Fruit fly (Drosophila melanogaster) whole organism, embryonic: ENCODE measurements around the gene Ldaf1.

ENCODE experiments used
- Bdp1 ChIP-seq: fragments of 200-800 bp; sonication (Bioruptor generic); optimal IDR thresholded peaks from 3 replicates; lab custom pipeline; 2016; ENCODE audit warnings: missing biosample characterization, missing genetic modification characterization
- CG1024 ChIP-seq: fragments of 200-800 bp; sonication (Bioruptor generic); IDR thresholded peaks from 2 replicates; pipeline ENCODE4 v1.3.6; 2022; ENCODE audit warnings: missing biosample characterization, missing genetic modification characterization
- CG11247 ChIP-seq: fragments of 200-800 bp; sonication (Bioruptor generic); IDR thresholded peaks from 2 replicates; pipeline ENCODE4 v1.3.6; 2022; ENCODE audit warnings: missing biosample characterization, missing genetic modification characterization
- CG12659 ChIP-seq: fragments of 200-800 bp; sonication (Bioruptor generic); optimal IDR thresholded peaks from 3 replicates; lab custom pipeline; 2017; ENCODE audit warnings: mild to moderate bottlenecking, missing biosample characterization, missing genetic modification reagents, missing genetic modification characterization
- CG12744 ChIP-seq: fragments of 200-800 bp; sonication (Bioruptor generic); optimal IDR thresholded peaks from 2 replicates; lab custom pipeline; 2016; ENCODE audit warnings: missing biosample characterization, missing genetic modification characterization
- CG12942 ChIP-seq: fragments of 200-800 bp; sonication (Bioruptor generic); optimal IDR thresholded peaks from 3 replicates; lab custom pipeline; 2016; ENCODE audit warnings: missing biosample characterization, missing genetic modification characterization
- CG1529 ChIP-seq: fragments of 200-800 bp; sonication (Bioruptor generic); optimal IDR thresholded peaks from 3 replicates; lab custom pipeline; 2018; ENCODE audit warnings: missing biosample characterization, missing genetic modification characterization
- CG16779 ChIP-seq: fragments of 200-800 bp; sonication (Bioruptor generic); IDR thresholded peaks from 2 replicates; pipeline ENCODE4 v1.3.6; 2022; ENCODE audit warnings: missing biosample characterization, missing genetic modification characterization
- CG17568 ChIP-seq: fragments of 200-800 bp; sonication (Bioruptor generic); optimal IDR thresholded peaks from 2 replicates; lab custom pipeline; 2018; ENCODE audit warnings: missing biosample characterization, mild to moderate bottlenecking, missing genetic modification characterization, moderate library complexity
- CG17829 ChIP-seq: fragments of 200-800 bp; optimal IDR thresholded peaks from 2 replicates; lab custom pipeline; 2019; ENCODE audit warnings: missing biosample characterization, mild to moderate bottlenecking, missing genetic modification characterization, moderate library complexity
- CG2129 ChIP-seq: fragments of 200-800 bp; sonication (Bioruptor generic); IDR thresholded peaks from 2 replicates; pipeline ENCODE4 v1.3.6; 2022; ENCODE audit warnings: missing biosample characterization, missing genetic modification characterization; ENCODE audit not compliant: partially characterized antibody
- CG2678 ChIP-seq: fragments of 200-800 bp; sonication (Bioruptor generic); optimal IDR thresholded peaks from 3 replicates; lab custom pipeline; 2019; ENCODE audit warnings: missing biosample characterization, mild to moderate bottlenecking, missing genetic modification characterization, moderate library complexity
- CG3065 ChIP-seq: fragments of 200-800 bp; sonication (Bioruptor generic); optimal IDR thresholded peaks from 2 replicates; lab custom pipeline; 2016; ENCODE audit warnings: missing biosample characterization, missing genetic modification characterization
- CG34376 ChIP-seq: fragments of 200-800 bp; sonication (Bioruptor generic); optimal IDR thresholded peaks from 2 replicates; lab custom pipeline; 2018; ENCODE audit warnings: missing biosample characterization, mild to moderate bottlenecking, missing genetic modification characterization
- CG3995 ChIP-seq: fragments of 200-800 bp; sonication (Bioruptor generic); optimal IDR thresholded peaks from 3 replicates; lab custom pipeline; 2016; ENCODE audit warnings: missing biosample characterization, missing genetic modification characterization
- CG4404 ChIP-seq: fragments of 200-800 bp; sonication (Bioruptor generic); IDR thresholded peaks from 2 replicates; pipeline ENCODE4 v1.3.6; 2022; ENCODE audit warnings: missing biosample characterization, missing genetic modification characterization
- CG4854 ChIP-seq: fragments of 200-800 bp; sonication (Bioruptor generic); optimal IDR thresholded peaks from 2 replicates; lab custom pipeline; 2016; ENCODE audit warnings: missing biosample characterization, missing genetic modification characterization, inconsistent platforms
- CG5245 ChIP-seq: fragments of 200-800 bp; sonication (Bioruptor generic); optimal IDR thresholded peaks from 3 replicates; lab custom pipeline; 2016; ENCODE audit warnings: missing biosample characterization, missing genetic modification characterization
- CG6765 ChIP-seq: fragments of 200-800 bp; sonication (Bioruptor generic); optimal IDR thresholded peaks from 3 replicates; lab custom pipeline; 2017; ENCODE audit warnings: missing biosample characterization, mild to moderate bottlenecking, missing genetic modification characterization
- CG7745 ChIP-seq: fragments of 200-800 bp; sonication (Bioruptor generic); optimal IDR thresholded peaks from 2 replicates; lab custom pipeline; 2018; ENCODE audit warnings: missing biosample characterization, mild to moderate bottlenecking, missing genetic modification characterization, moderate library complexity
- CG8388 ChIP-seq: fragments of 200-800 bp; sonication (Bioruptor generic); optimal IDR thresholded peaks from 2 replicates; lab custom pipeline; 2019; ENCODE audit warnings: missing biosample characterization, mild to moderate bottlenecking, missing genetic modification characterization, moderate library complexity
- CG8478 ChIP-seq: fragments of >200 bp; optimal IDR thresholded peaks from 2 replicates; lab custom pipeline; 2018
- CG8944 ChIP-seq: fragments of 200-800 bp; sonication (Bioruptor generic); optimal IDR thresholded peaks from 3 replicates; lab custom pipeline; 2016; ENCODE audit warnings: missing biosample characterization, missing genetic modification characterization
- Deaf1 ChIP-seq: fragments of 200-800 bp; optimal IDR thresholded peaks from 3 replicates; lab custom pipeline; 2019; ENCODE audit warnings: missing biosample characterization, mild to moderate bottlenecking, missing genetic modification characterization, moderate library complexity
- Dref ChIP-seq: fragments of 200-800 bp; sonication (Bioruptor generic); IDR thresholded peaks from 2 replicates; pipeline ENCODE4 v1.3.6; 2022; ENCODE audit warnings: missing biosample characterization, missing genetic modification characterization
- Fer2 ChIP-seq: fragments of 200-800 bp; sonication (Bioruptor generic); optimal IDR thresholded peaks from 2 replicates; lab custom pipeline; 2018; ENCODE audit warnings: missing biosample characterization, mild to moderate bottlenecking, missing genetic modification characterization, moderate library complexity
- GATAe ChIP-seq: fragments of 200-800 bp; sonication (Bioruptor generic); conservative IDR thresholded peaks from 2 replicates; pipeline ENCODE4 v1.3.6; 2022; ENCODE audit warnings: missing biosample characterization, missing genetic modification characterization
- Meics ChIP-seq: fragments of 200-800 bp; sonication (Bioruptor generic); optimal IDR thresholded peaks from 2 replicates; lab custom pipeline; 2017; ENCODE audit warnings: missing biosample characterization, mild to moderate bottlenecking, missing genetic modification characterization
- Myb ChIP-seq: fragments of 200-800 bp; sonication (Bioruptor generic); optimal IDR thresholded peaks from 2 replicates; lab custom pipeline; 2016; ENCODE audit warnings: missing biosample characterization, missing genetic modification characterization
- NFAT ChIP-seq: fragments of 200-800 bp; sonication (Bioruptor generic); IDR thresholded peaks from 2 replicates; pipeline ENCODE4 v1.3.6; 2022; ENCODE audit warnings: missing biosample characterization, missing genetic modification characterization
- Optix ChIP-seq: fragments of 200-800 bp; sonication (Bioruptor generic); IDR thresholded peaks from 3 replicates; pipeline ENCODE4 v1.3.6; 2022; ENCODE audit warnings: missing biosample characterization, missing genetic modification characterization
- Sry-β ChIP-seq: fragments of 200-800 bp; sonication (Bioruptor generic); optimal IDR thresholded peaks from 2 replicates; lab custom pipeline; 2018; ENCODE audit warnings: missing biosample characterization, mild to moderate bottlenecking, missing genetic modification characterization, moderate library complexity
- Tbp ChIP-seq: fragments of >200 bp; optimal IDR thresholded peaks from 2 replicates; lab custom pipeline; 2018; ENCODE audit warnings: missing biosample characterization, missing genetic modification characterization
- Vsx1 ChIP-seq: fragments of 200-800 bp; sonication (Bioruptor generic); optimal IDR thresholded peaks from 2 replicates; lab custom pipeline; 2017; ENCODE audit warnings: missing biosample characterization, mild to moderate bottlenecking, missing genetic modification characterization, missing genetic modification reagents
- abd-A ChIP-seq: fragments of 200-800 bp; sonication (Bioruptor generic); optimal IDR thresholded peaks from 3 replicates; lab custom pipeline; 2019; ENCODE audit warnings: missing biosample characterization, mild to moderate bottlenecking, missing genetic modification characterization, moderate library complexity
- chm ChIP-seq: fragments of 200-800 bp; sonication (Bioruptor generic); IDR thresholded peaks from 2 replicates; pipeline ENCODE4 v1.3.6; 2022; ENCODE audit warnings: missing biosample characterization, missing genetic modification characterization
- danr ChIP-seq: fragments of 200-800 bp; sonication (Bioruptor generic); IDR thresholded peaks from 2 replicates; pipeline ENCODE4 v1.3.6; 2022; ENCODE audit warnings: missing biosample characterization, missing genetic modification characterization
- dati ChIP-seq: fragments of 200-800 bp; sonication (Bioruptor generic); IDR thresholded peaks from 2 replicates; pipeline ENCODE4 v1.3.6; 2022; ENCODE audit warnings: missing biosample characterization, missing genetic modification characterization
- ems ChIP-seq: fragments of 200-800 bp; sonication (Bioruptor generic); optimal IDR thresholded peaks from 3 replicates; lab custom pipeline; 2016; ENCODE audit warnings: missing biosample characterization, missing genetic modification characterization
- eyg ChIP-seq: fragments of 200-800 bp; sonication (Bioruptor generic); optimal IDR thresholded peaks from 3 replicates; lab custom pipeline; 2016; ENCODE audit warnings: missing biosample characterization, missing genetic modification characterization
- grau ChIP-seq: fragments of 200-800 bp; optimal IDR thresholded peaks from 3 replicates; lab custom pipeline; 2019; ENCODE audit warnings: missing biosample characterization, mild to moderate bottlenecking, missing genetic modification characterization, moderate library complexity
- klu ChIP-seq: fragments of 200-800 bp; sonication (Bioruptor generic); IDR thresholded peaks from 2 replicates; pipeline ENCODE4 v1.3.6; 2022; ENCODE audit warnings: missing biosample characterization, missing genetic modification characterization
- lilli ChIP-seq: fragments of 200-800 bp; sonication (Bioruptor generic); optimal IDR thresholded peaks from 3 replicates; lab custom pipeline; 2016; ENCODE audit warnings: missing biosample characterization, missing genetic modification characterization
- mam ChIP-seq: fragments of 200-800 bp; sonication (Bioruptor generic); optimal IDR thresholded peaks from 3 replicates; lab custom pipeline; 2016; ENCODE audit warnings: missing biosample characterization, missing genetic modification characterization
- org-1 ChIP-seq: fragments of 200-800 bp; sonication (Bioruptor generic); optimal IDR thresholded peaks from 2 replicates; lab custom pipeline; 2017; ENCODE audit warnings: missing biosample characterization, missing genetic modification characterization
- sc ChIP-seq, 3 experiments: fragments of >200 bp in 2 of 3; fragments of 200-800 bp in 1 of 3; sonication (Bioruptor generic) in 1 of 3; optimal IDR thresholded peaks; 2 replicates in 2 of 3; 3 replicates in 1 of 3; lab custom pipeline; 2017; ENCODE audit warnings: mild to moderate bottlenecking in 1 of 3, missing biosample characterization in 1 of 3, missing genetic modification characterization in 1 of 3, missing genetic modification reagents in 1 of 3
- sd ChIP-seq: fragments of 200-800 bp; sonication (Bioruptor generic); optimal IDR thresholded peaks from 3 replicates; lab custom pipeline; 2018; ENCODE audit warnings: missing biosample characterization, mild to moderate bottlenecking, missing genetic modification characterization, moderate library complexity
- shn ChIP-seq: fragments of 200-800 bp; sonication (Bioruptor generic); optimal IDR thresholded peaks from 3 replicates; lab custom pipeline; 2016; ENCODE audit warnings: missing biosample characterization, missing genetic modification characterization
- tap ChIP-seq: fragments of 200-800 bp; optimal IDR thresholded peaks from 3 replicates; lab custom pipeline; 2019; ENCODE audit warnings: missing biosample characterization, mild to moderate bottlenecking, missing genetic modification characterization, moderate library complexity
- ttk ChIP-seq: fragments of 200-800 bp; sonication (Bioruptor generic); IDR thresholded peaks from 2 replicates; pipeline ENCODE4 v2.1.2; 2022; ENCODE audit warnings: missing biosample characterization, missing genetic modification characterization
- usp ChIP-seq: fragments of >200 bp; optimal IDR thresholded peaks from 2 replicates; lab custom pipeline; 2017; ENCODE audit warnings: missing biosample characterization, missing genetic modification characterization

Ldaf1 gene

dm6 chrX:1879606-1880110 lies 22.1 kb downstream of the Ldaf1 start, which contains the start of gene CG14818 (continued):
- no peak for TF ChIP-seq Vsx1 (GFP tag; lab: Kevin White, UChicago)
- TF ChIP-seq CG12942 (GFP tag; lab: Kevin White, UChicago): peak; percentile 36
- TF ChIP-seq CG2129: peak; percentile 87
- TF ChIP-seq Tbp (GFP tag; lab: Kevin White, UChicago): no peak
- 0 out of 2 replicates have a peak, but pooled peaks have one; percentile 14 for TF ChIP-seq chm
- no peak for TF ChIP-seq sd
- no peak for TF ChIP-seq sc (optimal IDR thresholded peaks at IDR 0.05; lab: Kevin White, UChicago)
- TF ChIP-seq sc (GFP tag; optimal IDR thresholded peaks at IDR 0.05; lab: Kevin White, UChicago): no peak
- TF ChIP-seq CG3995 (GFP tag; lab: Kevin White, UChicago): peak; percentile 63
- no peak for TF ChIP-seq CG3065
- TF ChIP-seq Myb (GFP tag; lab: Kevin White, UChicago): peak; percentile 47
- no peak for TF ChIP-seq CG1529 (GFP tag; lab: Kevin White, UChicago)
- TF ChIP-seq Sry-β (GFP tag; lab: Kevin White, UChicago): peak; percentile 24
- TF ChIP-seq CG16779 (GFP tag; lab: Robert Waterston, UW): 0 out of 2 replicates have a peak, but pooled peaks have one; percentile 45
- TF ChIP-seq CG2678 (tag; lab: Kevin White, UChicago): peak; percentile 72
- TF ChIP-seq tap (tag; lab: Kevin White, UChicago): no peak
- no peak for TF ChIP-seq GATAe (GFP tag; lab: Robert Waterston, UW)
- TF ChIP-seq CG7745: no peak
- TF ChIP-seq shn (GFP tag; lab: Kevin White, UChicago): peak; percentile 62
- TF ChIP-seq CG17568: no peak
- peak; percentile 31 for TF ChIP-seq CG17829 (tag; lab: Kevin White, UChicago)
- TF ChIP-seq CG4404 (GFP tag; lab: Robert Waterston, UW): peak; percentile 69
- TF ChIP-seq CG5245 (GFP tag; lab: Kevin White, UChicago): peak; percentile 23
- TF ChIP-seq CG8478 (lab: Kevin White, UChicago): no peak
- TF ChIP-seq Fer2: peak; percentile 45
- TF ChIP-seq eyg (GFP tag; lab: Kevin White, UChicago): peak; percentile 19
- no peak for TF ChIP-seq CG6765 (GFP tag; lab: Kevin White, UChicago)
- no peak; the same call in 1 of the 2 replicates for TF ChIP-seq klu
- TF ChIP-seq ems (GFP tag; lab: Kevin White, UChicago): peak; percentile 38
- TF ChIP-seq Optix (GFP tag; lab: Robert Waterston, UW): peak; percentile 54; the same call in 2 of the 3 replicates
- no peak for TF ChIP-seq Deaf1
- peak; percentile 30 for TF ChIP-seq CG34376
- TF ChIP-seq CG8944 (GFP tag; lab: Kevin White, UChicago): peak; percentile 70
- TF ChIP-seq CG12659 (GFP tag; lab: Kevin White, UChicago): peak; percentile 49
- TF ChIP-seq ttk (GFP tag; lab: Robert Waterston, UW): 0 out of 2 replicates have a peak, but pooled peaks have one; percentile 19
- peak; percentile 52 for TF ChIP-seq Meics (GFP tag; lab: Kevin White, UChicago)
- peak; percentile 46; the same call in 1 of the 2 replicates for TF ChIP-seq NFAT (GFP tag; lab: Robert Waterston, UW)
- no peak for TF ChIP-seq CG11247 (GFP tag; lab: Robert Waterston, UW)
- TF ChIP-seq grau (tag; lab: Kevin White, UChicago): peak; percentile 51
- peak; percentile 38; the same call in 1 of the 2 replicates for TF ChIP-seq danr (GFP tag; lab: Robert Waterston, UW)
- TF ChIP-seq CG8388 (GFP tag; lab: Kevin White, UChicago): peak; percentile 32
- TF ChIP-seq usp (GFP tag; lab: Kevin White, UChicago): no peak
- peak; percentile 47 for TF ChIP-seq Bdp1
- TF ChIP-seq CG1024 (GFP tag; lab: Robert Waterston, UW): no peak
- TF ChIP-seq lilli (GFP tag; lab: Kevin White, UChicago): peak; percentile 72
- TF ChIP-seq org-1: no peak
- TF ChIP-seq abd-A: no peak
- TF ChIP-seq mam (GFP tag; lab: Kevin White, UChicago): peak; percentile 81
- no peak for TF ChIP-seq CG12744 (GFP tag; lab: Kevin White, UChicago)
- TF ChIP-seq dati (GFP tag; lab: Robert Waterston, UW): no peak
- no peak for TF ChIP-seq CG4854
- TF ChIP-seq Dref: no peak
